Worm (Caenorhabditis elegans) whole organism, L4 larva: ENCODE data around the gene T09A5.15.

Experiments
- daf-16 ChIP-seq, 3 experiments: sonication (generic microtip); optimal IDR thresholded peaks; 2 replicates each; lab custom pipeline; 2016 to 2017; ENCODE audit warnings: missing genetic modification characterization in 3 of 3, missing genetic modification reagents in 3 of 3, mild to moderate bottlenecking in 2 of 3, missing compliant biosample characterization in 2 of 3, missing biosample characterization in 1 of 3, moderate library complexity in 1 of 3
- dpl-1 ChIP-seq: fragments of 150-350 bp; optimal IDR thresholded peaks from 2 replicates; lab custom pipeline; 2014; ENCODE audit warnings: missing biosample characterization, missing genetic modification reagents, missing genetic modification characterization
- jun-1 ChIP-seq: fragments of 150-350 bp; optimal IDR thresholded peaks from 2 replicates; lab custom pipeline; 2014; ENCODE audit warnings: missing biosample characterization, missing genetic modification reagents, missing genetic modification characterization
- mep-1 ChIP-seq: fragments of 150-350 bp; sonication (generic microtip); optimal IDR thresholded peaks from 3 replicates; lab custom pipeline; 2014; ENCODE audit warnings: missing biosample characterization, missing genetic modification characterization
- nhr-237 ChIP-seq: sonication (generic microtip); optimal IDR thresholded peaks from 2 replicates; lab custom pipeline; 2017; ENCODE audit warnings: missing biosample characterization, missing genetic modification characterization
- unc-39 ChIP-seq: sonication (generic microtip); optimal IDR thresholded peaks from 2 replicates; lab custom pipeline; 2017; ENCODE audit warnings: missing biosample characterization, missing genetic modification characterization

DNA sequence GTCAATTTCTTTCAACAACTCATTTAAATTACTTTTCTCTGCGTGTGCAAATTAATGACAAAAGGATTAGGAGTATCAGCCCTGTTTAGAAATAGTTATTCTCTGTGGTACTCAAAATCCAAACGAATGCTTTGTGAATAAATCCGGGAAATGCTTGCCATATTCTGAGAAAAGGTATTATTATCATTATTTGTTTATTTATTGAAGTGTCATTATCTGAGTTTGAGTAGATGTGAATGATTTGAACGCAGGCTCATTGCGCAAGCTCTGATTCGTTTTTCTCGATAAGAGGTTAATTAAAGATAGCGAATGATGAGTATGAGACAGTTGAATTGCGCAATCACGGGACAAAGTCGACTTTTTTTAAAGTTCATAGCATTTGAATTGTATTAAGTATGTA lies 29.9 kb upstream of the T09A5.15 start:
- TF ChIP-seq mep-1 (tag; lab: Kevin White, UChicago) (no peak), daf-16 (GFP tag; optimal IDR thresholded peaks at IDR 0.05; lab: Kevin White, UChicago) (no peak), daf-16 (tag; optimal IDR thresholded peaks at IDR 0.05; lab: Kevin White, UChicago) (no peak), dpl-1 (no peak), nhr-237 (tag; lab: Kevin White, UChicago) (no peak), unc-39 (tag; lab: Kevin White, UChicago) (no peak), jun-1 (tag; lab: Kevin White, UChicago) (no peak)
